Worm (Caenorhabditis elegans) whole organism, mixed stage, embryonic: ENCODE results near the gene sru-11.

Experiments used
- M03D4.4 ChIP-seq: sonication (generic microtip); optimal IDR thresholded peaks from 2 replicates; lab custom pipeline; 2017; ENCODE audit warnings: mild to moderate bottlenecking, missing genetic modification characterization, missing compliant biosample characterization
- blmp-1 ChIP-seq: fragments of 150-350 bp; optimal IDR thresholded peaks from 2 replicates; lab custom pipeline; 2014; ENCODE audit warnings: missing biosample characterization, missing genetic modification characterization
- ceh-39 ChIP-seq: fragments of 150-350 bp; optimal IDR thresholded peaks from 2 replicates; lab custom pipeline; 2014; ENCODE audit warnings: missing biosample characterization, missing genetic modification characterization
- ceh-43 ChIP-seq: fragments of 200-800 bp; sonication (Bioruptor generic); optimal IDR thresholded peaks from 2 replicates; lab custom pipeline; 2018; ENCODE audit warnings: mild to moderate bottlenecking, missing genetic modification characterization, moderate library complexity, missing compliant biosample characterization
- ceh-83 ChIP-seq: fragments of 200-800 bp; sonication (Bioruptor generic); optimal IDR thresholded peaks from 2 replicates; lab custom pipeline; 2018; ENCODE audit warnings: mild to moderate bottlenecking, missing genetic modification characterization, missing compliant biosample characterization
- ces-1 ChIP-seq: fragments of 150-350 bp; optimal IDR thresholded peaks from 2 replicates; lab custom pipeline; 2014; ENCODE audit warnings: missing biosample characterization, missing genetic modification reagents, missing genetic modification characterization
- cnd-1 ChIP-seq: fragments of 200-800 bp; sonication (Bioruptor generic); optimal IDR thresholded peaks from 2 replicates; lab custom pipeline; 2018; ENCODE audit warnings: mild to moderate bottlenecking, missing genetic modification characterization, missing compliant biosample characterization
- drap-1 ChIP-seq: fragments of 200-800 bp; sonication (Bioruptor generic); optimal IDR thresholded peaks from 3 replicates; lab custom pipeline; 2018; ENCODE audit warnings: mild to moderate bottlenecking, missing genetic modification characterization, missing compliant biosample characterization
- flh-1 ChIP-seq: fragments of 200-800 bp; sonication (Bioruptor generic); optimal IDR thresholded peaks from 2 replicates; lab custom pipeline; 2018; ENCODE audit warnings: mild to moderate bottlenecking, missing genetic modification characterization, moderate library complexity, missing compliant biosample characterization
- ham-2 ChIP-seq: fragments of 200-800 bp; sonication (Bioruptor generic); optimal IDR thresholded peaks from 2 replicates; lab custom pipeline; 2018; ENCODE audit warnings: mild to moderate bottlenecking, missing genetic modification characterization, missing compliant biosample characterization
- lin-13 ChIP-seq: fragments of 150-350 bp; optimal IDR thresholded peaks from 2 replicates; lab custom pipeline; 2014; ENCODE audit warnings: missing biosample characterization, missing genetic modification characterization
- lin-32 ChIP-seq: fragments of 200-800 bp; sonication (Bioruptor generic); optimal IDR thresholded peaks from 2 replicates; lab custom pipeline; 2018; ENCODE audit warnings: mild to moderate bottlenecking, missing genetic modification characterization, missing compliant biosample characterization
- lsy-2 ChIP-seq: fragments of 150-350 bp; optimal IDR thresholded peaks from 2 replicates; lab custom pipeline; 2014; ENCODE audit warnings: missing biosample characterization, missing genetic modification characterization
- mls-2 ChIP-seq: sonication (generic microtip); optimal IDR thresholded peaks from 2 replicates; lab custom pipeline; 2016; ENCODE audit warnings: mild to moderate bottlenecking, missing genetic modification characterization, moderate library complexity, missing compliant biosample characterization
- nhr-12 ChIP-seq: fragments of 150-350 bp; optimal IDR thresholded peaks from 2 replicates; lab custom pipeline; 2014; ENCODE audit warnings: missing biosample characterization, missing genetic modification characterization
- nhr-2 ChIP-seq: fragments of 150-350 bp; optimal IDR thresholded peaks from 2 replicates; lab custom pipeline; 2014; ENCODE audit warnings: missing biosample characterization, missing genetic modification characterization
- nhr-237 ChIP-seq: fragments of 150-350 bp; optimal IDR thresholded peaks from 2 replicates; lab custom pipeline; 2014; ENCODE audit warnings: missing biosample characterization, missing genetic modification characterization
- nhr-28 ChIP-seq: fragments of 150-350 bp; optimal IDR thresholded peaks from 2 replicates; lab custom pipeline; 2014; ENCODE audit warnings: missing biosample characterization, missing genetic modification characterization
- nhr-76 ChIP-seq: sonication (generic microtip); optimal IDR thresholded peaks from 2 replicates; lab custom pipeline; 2017; ENCODE audit warnings: missing biosample characterization, missing genetic modification characterization
- pha-4 ChIP-seq: fragments of 150-350 bp; optimal IDR thresholded peaks from 2 replicates; lab custom pipeline; 2018; ENCODE audit warnings: missing biosample characterization, missing genetic modification reagents, missing genetic modification characterization
- sem-2 ChIP-seq: fragments of 200-800 bp; sonication (Bioruptor generic); optimal IDR thresholded peaks from 2 replicates; lab custom pipeline; 2018; ENCODE audit warnings: mild to moderate bottlenecking, missing genetic modification characterization, missing compliant biosample characterization
- snpc-4 ChIP-seq: fragments of 150-350 bp; optimal IDR thresholded peaks from 2 replicates; lab custom pipeline; 2014; ENCODE audit warnings: missing biosample characterization, missing genetic modification characterization
- sptf-1 ChIP-seq: sonication (generic microtip); optimal IDR thresholded peaks from 2 replicates; lab custom pipeline; 2017; ENCODE audit warnings: mild to moderate bottlenecking, missing genetic modification characterization, moderate library complexity, missing compliant biosample characterization
- unc-120 ChIP-seq: sonication (generic microtip); optimal IDR thresholded peaks from 2 replicates; lab custom pipeline; 2017; ENCODE audit warnings: missing genetic modification characterization, missing compliant biosample characterization; ENCODE audit not compliant: poor library complexity, severe bottlenecking
- unc-39 ChIP-seq: fragments of 150-350 bp; optimal IDR thresholded peaks from 2 replicates; lab custom pipeline; 2014; ENCODE audit warnings: missing biosample characterization, missing genetic modification characterization
- unc-62 ChIP-seq: fragments of 150-350 bp; optimal IDR thresholded peaks from 2 replicates; lab custom pipeline; 2014; ENCODE audit warnings: missing biosample characterization, missing genetic modification reagents, missing genetic modification characterization

The sru-11 gene

DNA sequence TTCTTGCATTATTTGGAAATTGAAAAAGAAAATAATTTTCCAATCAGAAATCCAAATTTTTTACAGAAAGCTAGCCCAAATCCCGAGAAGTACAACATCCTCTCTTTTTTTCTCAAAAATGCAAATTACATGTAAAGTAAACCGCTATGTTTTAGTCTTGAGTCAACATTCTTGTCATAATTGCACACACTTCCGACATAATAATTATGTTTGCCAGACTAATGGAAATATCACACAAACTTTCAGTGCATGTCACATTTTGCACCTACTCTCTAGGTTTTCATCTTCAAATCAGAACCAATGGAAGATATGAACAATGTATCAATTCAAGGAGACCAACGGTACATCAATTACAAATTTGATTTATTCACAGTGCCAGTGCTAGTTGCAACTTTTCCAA is at the start of gene sru-11:
Gene sru-11, plus strand, starts transcription at position 301 of the 400 bp plus-strand sequence.
- TF ChIP-seq nhr-76 (tag; lab: Kevin White, UChicago), result no peak
- TF ChIP-seq unc-120 (tag; lab: Kevin White, UChicago), result no peak
- TF ChIP-seq ham-2, result no peak
- TF ChIP-seq nhr-12 (tag; lab: Kevin White, UChicago), result no peak
- TF ChIP-seq mls-2 (tag; lab: Kevin White, UChicago), result no peak
- TF ChIP-seq unc-39, result no peak
- TF ChIP-seq ceh-83, result no peak
- no peak for TF ChIP-seq sptf-1 (tag; lab: Kevin White, UChicago)
- TF ChIP-seq nhr-2 (tag; lab: Kevin White, UChicago), result no peak

DNA sequence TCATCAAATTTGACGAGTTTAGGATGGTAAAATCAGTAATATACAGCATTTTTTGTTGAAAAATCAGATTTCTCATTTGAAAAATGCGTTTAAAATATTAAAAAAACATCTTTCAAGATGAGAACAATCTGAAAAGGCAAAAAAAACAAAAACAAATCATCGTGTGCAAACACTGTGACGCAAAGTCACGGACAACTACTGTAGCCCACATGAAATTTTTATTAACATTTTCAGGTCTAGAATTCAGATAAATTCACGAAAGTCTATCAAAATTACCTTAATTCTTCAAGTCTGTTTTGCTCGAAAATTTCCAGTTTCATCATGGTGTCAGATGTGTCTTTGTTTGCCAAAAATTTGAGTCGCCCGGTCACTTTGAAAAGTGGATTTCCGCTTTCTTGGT is 45.8 kb upstream of the sru-11 start:
- TF ChIP-seq blmp-1, result no peak
- TF ChIP-seq ham-2, result no peak
- TF ChIP-seq lin-32 (GFP tag; lab: Kevin White, UChicago), result no peak
- TF ChIP-seq nhr-28 (tag; lab: Kevin White, UChicago), result no peak
- TF ChIP-seq pha-4 (tag; lab: Kevin White, UChicago), result no peak
- TF ChIP-seq lsy-2 (tag; lab: Kevin White, UChicago), result peak; percentile 84

DNA sequence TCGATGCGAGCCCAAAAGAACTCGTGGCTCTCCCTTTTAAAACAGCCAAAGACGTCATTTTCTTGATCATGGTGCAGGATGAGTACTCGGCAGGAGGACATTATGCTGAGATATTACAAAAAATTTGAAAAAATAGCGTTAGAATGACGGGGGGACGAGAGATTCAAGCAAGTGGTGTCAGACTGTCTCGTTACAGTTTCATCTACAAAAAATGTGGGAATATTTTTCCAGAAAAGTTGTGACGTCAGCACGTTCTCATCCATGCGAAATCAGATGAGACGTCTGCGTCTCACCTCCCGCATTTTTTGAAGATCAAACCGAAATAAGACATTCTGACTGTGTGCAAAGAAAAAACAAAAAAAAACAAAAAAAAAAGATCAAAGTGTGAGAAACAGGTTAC is 44.6 kb upstream of the sru-11 start, which contains the start of gene rsd-2:
Gene rsd-2, minus strand, starts transcription at position 101 of the 400 bp plus-strand sequence.
- TF ChIP-seq unc-120 (tag; lab: Kevin White, UChicago) (no peak), ceh-43 (GFP tag; lab: Kevin White, UChicago) (no peak), pha-4 (tag; lab: Kevin White, UChicago) (no peak), lin-13 (no peak)

DNA sequence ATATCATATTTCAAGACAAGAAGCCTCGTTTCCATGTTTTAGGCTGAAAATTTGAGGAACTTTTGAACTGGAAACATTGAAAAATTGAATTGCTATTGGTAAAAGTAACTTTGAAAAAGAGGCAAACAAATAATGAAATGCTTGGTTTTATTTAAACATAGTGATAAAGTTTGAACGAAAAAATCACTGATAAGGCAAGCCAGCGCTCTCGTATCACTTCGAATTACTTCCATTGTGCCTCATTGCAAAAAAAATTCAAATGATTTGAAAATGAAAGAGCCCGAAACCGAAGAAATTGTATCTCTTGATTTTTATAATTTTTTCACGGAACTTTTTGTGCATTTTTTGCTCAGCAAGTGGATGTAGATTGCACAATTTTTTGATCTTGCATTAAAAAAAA is 36.6 kb upstream of the sru-11 start, which contains the start of gene F52G2.3:
Gene F52G2.3, minus strand, starts transcription at position 43 of the 400 bp plus-strand sequence.
- TF ChIP-seq nhr-28 (tag; lab: Kevin White, UChicago), result no peak
- TF ChIP-seq snpc-4, result no peak
- no peak for TF ChIP-seq unc-39
- TF ChIP-seq pha-4 (tag; lab: Kevin White, UChicago), result no peak
- TF ChIP-seq drap-1 (GFP tag; lab: Kevin White, UChicago), result no peak
- no peak for TF ChIP-seq cnd-1 (tag; lab: Kevin White, UChicago)
- TF ChIP-seq blmp-1, result no peak
- TF ChIP-seq flh-1, result no peak
- TF ChIP-seq nhr-2 (tag; lab: Kevin White, UChicago), result no peak
- no peak for TF ChIP-seq ceh-39 (tag; lab: Kevin White, UChicago)
- TF ChIP-seq unc-62 (GFP tag; lab: Kevin White, UChicago), result no peak
- TF ChIP-seq lin-13, result no peak
- no peak for TF ChIP-seq ceh-43 (GFP tag; lab: Kevin White, UChicago)
- no peak for TF ChIP-seq nhr-237
- TF ChIP-seq, all 35 proteins: peak for 0

DNA sequence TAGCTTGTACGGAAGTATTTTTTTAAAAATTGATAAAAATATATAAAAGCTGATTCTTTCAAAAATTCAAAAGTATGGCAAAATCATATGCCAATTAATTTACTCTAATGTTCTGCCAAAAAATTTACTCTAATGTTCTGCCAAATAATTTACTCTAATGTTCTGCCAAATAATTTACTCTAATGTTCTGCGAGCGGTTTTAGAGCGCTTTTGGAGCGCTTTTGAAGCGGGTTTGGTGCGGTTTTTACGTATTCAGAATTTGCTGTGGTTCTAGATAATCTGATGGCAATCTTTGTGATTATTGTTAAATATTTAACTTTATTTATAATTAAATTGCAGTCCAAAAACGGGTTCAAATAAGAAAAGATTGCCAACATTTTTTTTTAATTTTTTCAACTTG is 35.4 kb upstream of the sru-11 start:
- TF ChIP-seq sptf-1 (tag; lab: Kevin White, UChicago) (peak; percentile 50), sem-2 (GFP tag; lab: Kevin White, UChicago) (no peak), unc-120 (tag; lab: Kevin White, UChicago) (no peak), M03D4.4 (tag; lab: Kevin White, UChicago) (peak; percentile 54), nhr-237 (no peak), pha-4 (tag; lab: Kevin White, UChicago) (no peak), cnd-1 (tag; lab: Kevin White, UChicago) (no peak), drap-1 (GFP tag; lab: Kevin White, UChicago) (no peak)
- TF ChIP-seq, all 35 proteins: peak for 2

DNA sequence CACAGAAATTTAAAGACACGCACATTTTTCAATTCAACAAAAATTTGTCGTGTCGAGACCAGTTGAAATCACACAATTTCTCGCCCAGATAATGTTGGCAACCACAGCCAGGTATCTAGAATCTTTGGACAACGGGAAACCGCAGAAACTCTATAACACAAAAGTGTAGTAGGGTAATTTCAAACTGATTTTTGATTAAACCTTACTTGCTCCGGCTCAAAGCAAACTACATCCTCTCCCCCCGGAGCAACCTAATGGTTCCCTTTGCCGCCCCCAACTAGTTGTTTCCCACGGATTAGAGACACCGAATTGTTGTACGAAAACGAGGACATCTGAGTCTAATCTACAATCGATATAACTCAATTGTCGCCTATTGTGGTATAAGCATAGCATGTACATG is 30.4 kb upstream of the sru-11 start:
- peak; percentile 62 for TF ChIP-seq ces-1 (GFP tag; lab: Kevin White, UChicago)
- TF ChIP-seq lin-32 (GFP tag; lab: Kevin White, UChicago), result no peak
- no peak for TF ChIP-seq nhr-237

DNA sequence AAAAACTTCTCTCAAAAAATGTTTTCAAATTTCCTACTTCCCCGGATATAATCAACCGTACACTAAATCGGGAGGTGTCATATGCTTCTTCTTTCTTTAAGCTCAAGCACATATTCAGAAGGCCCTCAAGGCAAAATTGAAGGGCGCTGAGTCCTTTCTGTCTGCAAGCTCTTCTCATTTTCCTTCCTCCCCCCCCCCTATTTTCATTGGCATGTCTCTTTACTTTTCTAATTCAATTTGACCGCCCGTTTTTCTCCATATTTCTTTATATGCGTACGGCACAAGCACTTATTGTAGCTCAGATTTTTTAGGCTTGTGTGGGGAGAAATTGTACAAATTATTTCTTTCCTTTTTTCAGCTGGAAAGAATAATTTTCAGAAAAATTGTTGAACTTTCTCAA is 29.2 kb upstream of the sru-11 start:
- TF ChIP-seq nhr-12 (tag; lab: Kevin White, UChicago) (no peak), ces-1 (GFP tag; lab: Kevin White, UChicago) (peak; percentile 64)
